Fruit fly (Drosophila melanogaster): Measurements from ENCODE around the gene CAH9.
A peak's percentile ranks its signal among the peaks of the same experiment; 100 is the strongest.

CAH9 gene

DNA sequence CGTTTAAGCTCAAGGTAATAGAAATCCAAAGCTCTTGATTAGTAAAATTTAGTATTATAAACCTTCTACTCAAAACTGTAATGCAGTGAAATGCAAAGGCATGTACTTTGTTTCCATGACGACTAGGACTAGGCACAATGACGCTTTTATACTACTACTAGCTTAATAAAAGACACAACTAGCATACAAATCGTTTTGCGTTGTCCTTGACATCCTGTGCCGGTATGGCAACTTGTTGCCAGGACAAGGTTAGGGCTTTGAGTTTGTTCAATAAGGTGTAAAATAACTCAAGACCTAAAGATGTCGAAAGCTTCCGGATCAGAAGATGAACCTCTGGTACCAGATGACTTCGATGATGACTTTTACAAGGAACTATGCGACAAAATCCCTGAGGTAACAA, 12.4 kb upstream of the CAH9 start, which contains the start of gene CG5882:
CG5882 (plus strand) TSS at position 301 of the 400 bp plus-strand sequence.
- TF ChIP-seq net (GFP tag; optimal IDR thresholded peaks at IDR 0.05), result no peak
- TF ChIP-seq CG6276 (GFP tag; optimal IDR thresholded peaks at IDR 0.05), result no peak
- no peak for TF ChIP-seq CG4318 (GFP tag; optimal IDR thresholded peaks at IDR 0.05)
- no peak for TF ChIP-seq cyc (GFP tag; optimal IDR thresholded peaks at IDR 0.05)
- TF ChIP-seq fkh (GFP tag; optimal IDR thresholded peaks at IDR 0.05), result no peak
- TF ChIP-seq Eip75B (GFP tag; optimal IDR thresholded peaks at IDR 0.05), result no peak
- TF ChIP-seq spab (GFP tag; optimal IDR thresholded peaks at IDR 0.05), result no peak
- no peak for TF ChIP-seq CG3919 (GFP tag; optimal IDR thresholded peaks at IDR 0.05)
- TF ChIP-seq CG6792 (GFP tag; optimal IDR thresholded peaks at IDR 0.05), result no peak
- TF ChIP-seq ss (GFP tag; optimal IDR thresholded peaks at IDR 0.05), result no peak
- no peak for TF ChIP-seq vri (GFP tag; optimal IDR thresholded peaks at IDR 0.05)
- no peak for TF ChIP-seq svp (GFP tag)
- no peak for TF ChIP-seq CG6808 (GFP tag; optimal IDR thresholded peaks at IDR 0.05)
- no peak for TF ChIP-seq CG1621 (tag; optimal IDR thresholded peaks at IDR 0.05)

DNA sequence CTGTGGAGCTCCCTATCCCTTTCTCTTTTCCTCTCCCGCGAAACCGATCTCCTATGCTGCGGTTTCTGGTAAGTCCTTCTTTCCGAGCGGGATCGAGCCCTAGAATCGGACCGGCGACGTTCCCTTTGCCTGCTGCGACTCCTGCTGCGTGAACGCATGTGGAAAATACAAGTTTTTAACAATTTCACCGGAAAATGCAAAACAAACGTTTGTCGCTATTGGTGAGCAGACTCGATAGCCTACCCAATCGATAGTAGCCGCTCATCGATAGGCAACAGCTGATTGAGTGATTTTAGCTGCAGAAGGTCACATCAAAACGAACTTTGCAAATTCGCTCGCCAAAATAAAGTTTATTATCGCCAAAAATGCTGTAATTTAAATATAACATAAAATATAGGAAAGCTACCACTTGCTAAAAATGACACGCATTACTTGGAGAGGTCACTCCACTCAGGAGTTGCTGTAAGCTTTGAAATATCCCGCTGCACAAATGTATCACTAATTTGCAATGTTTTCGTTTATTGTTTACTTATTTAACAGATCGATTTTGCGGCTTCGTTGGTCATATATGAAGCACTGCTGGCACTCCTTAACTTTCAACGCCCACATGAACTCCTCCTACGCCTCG, 10.6 kb upstream of the CAH9 start, which contains the start of the genes CG6066 and CG5880:
CG6066 (minus strand) TSS at position 243 of the 628 bp plus-strand sequence.
CG5880 (plus strand) TSS at position 281 of the 628 bp plus-strand sequence.
- TF ChIP-seq esn (GFP tag; optimal IDR thresholded peaks at IDR 0.05), result peak; percentile 17
- no peak for TF ChIP-seq dsx (GFP tag; optimal IDR thresholded peaks at IDR 0.05; ENCODE audit: poor library complexity, severe bottlenecking)

DNA sequence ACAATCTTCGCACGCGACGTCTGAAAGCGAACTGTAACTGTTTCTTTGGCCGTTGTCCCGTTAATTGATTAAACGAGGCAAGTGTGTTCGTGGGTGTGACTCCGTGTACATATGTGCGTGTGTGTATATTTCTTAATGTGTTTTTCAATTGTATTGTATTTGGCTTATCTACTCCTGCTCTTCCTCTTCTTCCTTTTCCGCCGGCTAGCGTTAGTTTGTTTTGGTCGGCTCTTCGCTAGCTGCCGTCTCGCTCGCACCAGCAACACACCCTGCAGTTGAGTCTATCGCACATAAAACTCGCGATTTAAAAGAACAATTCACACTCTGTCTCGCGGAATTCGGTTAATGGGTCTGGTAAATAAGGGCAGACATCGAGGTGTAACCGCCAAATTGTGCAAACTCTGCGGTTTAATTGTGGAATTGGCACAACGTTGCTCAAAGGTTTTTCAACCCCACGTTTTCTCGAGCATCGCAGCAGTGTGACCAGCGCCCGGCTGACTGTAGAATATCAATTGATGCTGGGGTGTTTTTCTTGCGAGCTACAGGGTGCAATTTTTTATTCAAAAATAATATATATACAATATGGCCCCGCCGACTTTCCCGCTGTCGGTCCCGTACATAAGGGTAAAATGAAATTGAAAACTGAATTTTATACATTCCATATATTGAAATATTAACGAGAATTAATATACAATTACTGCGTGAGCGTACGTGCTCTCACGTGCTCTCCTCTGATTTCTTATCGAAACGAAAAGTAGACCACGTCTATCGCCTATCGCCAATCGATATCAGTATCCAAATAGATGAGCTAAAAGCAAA, 6.0 kb upstream of the CAH9 start, which contains the start of the genes gb and CG5815:
gb (minus strand) TSS at position 487 of the 819 bp plus-strand sequence.
CG5815 (plus strand) TSS at position 783 of the 819 bp plus-strand sequence.
- no peak for TF ChIP-seq Met (GFP tag; optimal IDR thresholded peaks at IDR 0.05)
- TF ChIP-seq CG7368 (GFP tag; optimal IDR thresholded peaks at IDR 0.05), result peak; percentile 71
- no peak for TF ChIP-seq spab (GFP tag; optimal IDR thresholded peaks at IDR 0.05)
- peak; percentile 80 for TF ChIP-seq Gug (GFP tag; IDR thresholded peaks at IDR 0.05)
- no peak for TF ChIP-seq pdm3 (GFP tag; optimal IDR thresholded peaks at IDR 0.05)
- peak; percentile 90 for TF ChIP-seq CG3919 (GFP tag; optimal IDR thresholded peaks at IDR 0.05)
- no peak for TF ChIP-seq achi (GFP tag; optimal IDR thresholded peaks at IDR 0.05)
- no peak for TF ChIP-seq CG9139 (GFP tag; optimal IDR thresholded peaks at IDR 0.05)
- TF ChIP-seq CG11902 (GFP tag; optimal IDR thresholded peaks at IDR 0.05), result peak; percentile 75
- TF ChIP-seq CG6792 (GFP tag; optimal IDR thresholded peaks at IDR 0.05), result peak; percentile 80
- TF ChIP-seq CG8319 (GFP tag; optimal IDR thresholded peaks at IDR 0.05), result peak; percentile 85
- TF ChIP-seq Hr39 (GFP tag; optimal IDR thresholded peaks at IDR 0.05), result peak; percentile 87
- peak; percentile 86 for TF ChIP-seq CG3032 (tag; optimal IDR thresholded peaks at IDR 0.05)
- TF ChIP-seq CG6163 (GFP tag; IDR thresholded peaks at IDR 0.05), result peak; percentile 92
- TF ChIP-seq CG1621 (tag; optimal IDR thresholded peaks at IDR 0.05), result no peak
- TF ChIP-seq CG6854 (GFP tag; optimal IDR thresholded peaks at IDR 0.05), result peak; percentile 65
- TF ChIP-seq Sox102F (GFP tag; optimal IDR thresholded peaks at IDR 0.05), result no peak
- TF ChIP-seq Ets96B (tag; optimal IDR thresholded peaks at IDR 0.05), result peak; percentile 87
- TF ChIP-seq Hr38 (GFP tag; optimal IDR thresholded peaks at IDR 0.05), result no peak
- peak; percentile 86 for TF ChIP-seq net (GFP tag; optimal IDR thresholded peaks at IDR 0.05)
- TF ChIP-seq Eip93F (GFP tag; optimal IDR thresholded peaks at IDR 0.05), result peak; percentile 92
- peak in 1 of 2 experiments; percentile 79 for TF ChIP-seq salr (GFP tag; optimal IDR thresholded peaks at IDR 0.05)
- no peak for TF ChIP-seq dsx (GFP tag; optimal IDR thresholded peaks at IDR 0.05; ENCODE audit: poor library complexity, severe bottlenecking)
- TF ChIP-seq vri (GFP tag; optimal IDR thresholded peaks at IDR 0.05), result peak; percentile 31
- peak; percentile 82 for TF ChIP-seq Ets21C (GFP tag; optimal IDR thresholded peaks at IDR 0.05)
- peak; percentile 77 for TF ChIP-seq fkh (GFP tag; optimal IDR thresholded peaks at IDR 0.05)
- peak; percentile 80 for TF ChIP-seq dac (GFP tag; optimal IDR thresholded peaks at IDR 0.05)
- TF ChIP-seq CG32006 (GFP tag; optimal IDR thresholded peaks at IDR 0.05), result peak; percentile 91
- TF ChIP-seq CG11762 (GFP tag; optimal IDR thresholded peaks at IDR 0.05; ENCODE audit: insufficient read depth), result peak; percentile 64
- no peak for TF ChIP-seq Smox (GFP tag; optimal IDR thresholded peaks at IDR 0.05)
- TF ChIP-seq CG31627 (GFP tag; optimal IDR thresholded peaks at IDR 0.05), result peak; percentile 87
- TF ChIP-seq cyc (GFP tag; optimal IDR thresholded peaks at IDR 0.05), result peak; percentile 88
- TF ChIP-seq CG16779 (tag; optimal IDR thresholded peaks at IDR 0.05), result no peak
- no peak for TF ChIP-seq fd85E (GFP tag; optimal IDR thresholded peaks at IDR 0.05)
- no peak for TF ChIP-seq CG10631 (GFP tag; optimal IDR thresholded peaks at IDR 0.05)
- peak; percentile 92 for TF ChIP-seq lz (GFP tag; optimal IDR thresholded peaks at IDR 0.05)
